Worm (Caenorhabditis elegans): ENCODE data around the gene C09G12.17.

C09G12.17 gene

DNA sequence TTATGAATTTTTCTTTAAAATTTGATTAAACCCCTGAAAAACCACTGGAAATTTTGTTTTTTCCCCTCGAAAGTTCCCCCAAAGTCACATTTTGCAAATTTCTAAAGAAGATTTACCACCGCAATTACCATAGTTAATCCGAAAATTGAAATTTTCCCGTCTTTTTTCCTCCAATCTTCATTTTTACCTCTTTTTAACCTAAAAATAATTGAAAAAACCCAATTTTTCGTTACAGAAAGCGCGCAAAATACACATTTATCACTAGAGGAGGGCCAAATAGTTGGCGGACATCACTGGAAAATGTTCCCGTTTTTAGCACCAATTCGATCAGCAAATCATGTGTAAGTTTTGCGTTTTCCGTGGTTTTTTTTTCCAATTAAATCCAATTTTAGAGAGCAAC is 20.3 kb upstream of the C09G12.17 start, which contains the start of gene unc-33:
Gene unc-33 (plus strand): TSS at position 301 of the 400 bp plus-strand sequence.
- no peak for TF ChIP-seq unc-62 (GFP tag; optimal IDR thresholded peaks at IDR 0.05)

DNA sequence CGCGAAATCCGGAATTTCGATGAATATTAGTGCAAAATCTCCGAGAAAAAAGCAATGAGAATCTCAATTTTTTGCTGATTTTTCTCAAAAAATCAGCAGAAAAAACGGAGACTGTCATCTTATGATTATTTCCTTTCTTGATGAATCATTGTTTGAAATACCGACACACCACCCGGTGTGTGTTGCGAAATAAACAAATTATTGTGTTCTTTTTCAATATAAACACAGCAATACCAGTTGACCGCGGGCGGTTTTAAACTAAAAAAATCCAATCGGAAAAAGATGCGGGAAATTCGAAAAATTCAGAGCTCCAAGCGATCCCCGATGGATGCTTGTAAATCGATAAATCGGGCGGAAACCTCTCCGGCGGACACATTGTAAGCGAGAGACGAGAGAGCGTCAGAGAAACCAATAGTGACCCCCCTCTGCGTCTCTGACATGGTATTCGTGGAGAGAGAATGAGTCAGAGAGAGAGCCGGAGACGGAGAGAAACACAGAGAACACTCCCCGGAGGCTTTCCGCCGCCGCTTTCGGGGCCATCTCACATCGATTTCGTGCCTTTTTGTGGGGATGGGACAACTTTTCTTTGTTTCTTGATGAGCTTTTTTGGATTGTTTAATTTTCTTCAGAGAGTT is 19.3 kb upstream of the C09G12.17 start:
- no peak for TF ChIP-seq unc-62 (GFP tag; optimal IDR thresholded peaks at IDR 0.05)

DNA sequence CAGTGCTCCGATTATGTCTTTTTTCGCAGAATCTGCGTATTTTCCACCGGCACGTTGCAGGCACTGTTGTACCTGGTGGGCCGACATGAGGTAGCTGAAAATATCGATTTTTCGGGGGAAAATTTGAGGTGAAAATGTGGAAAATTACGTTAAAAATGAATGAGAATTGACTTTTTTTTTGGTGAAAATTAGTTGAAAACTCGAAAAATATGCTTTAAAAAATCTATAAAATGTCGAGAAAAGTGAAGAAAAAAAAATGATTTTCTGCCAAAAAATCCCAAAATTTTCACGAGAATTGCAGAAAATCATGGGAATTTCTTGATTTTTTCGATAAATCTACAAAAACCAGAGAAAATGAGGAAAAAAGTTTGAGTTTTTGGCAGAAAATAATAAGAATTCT is 18.2 kb upstream of the C09G12.17 start, which contains the start of gene tsg-101:
Gene tsg-101 (minus strand): TSS at position 101 of the 400 bp plus-strand sequence.
- TF ChIP-seq unc-62 (GFP tag; optimal IDR thresholded peaks at IDR 0.05) = no peak

DNA sequence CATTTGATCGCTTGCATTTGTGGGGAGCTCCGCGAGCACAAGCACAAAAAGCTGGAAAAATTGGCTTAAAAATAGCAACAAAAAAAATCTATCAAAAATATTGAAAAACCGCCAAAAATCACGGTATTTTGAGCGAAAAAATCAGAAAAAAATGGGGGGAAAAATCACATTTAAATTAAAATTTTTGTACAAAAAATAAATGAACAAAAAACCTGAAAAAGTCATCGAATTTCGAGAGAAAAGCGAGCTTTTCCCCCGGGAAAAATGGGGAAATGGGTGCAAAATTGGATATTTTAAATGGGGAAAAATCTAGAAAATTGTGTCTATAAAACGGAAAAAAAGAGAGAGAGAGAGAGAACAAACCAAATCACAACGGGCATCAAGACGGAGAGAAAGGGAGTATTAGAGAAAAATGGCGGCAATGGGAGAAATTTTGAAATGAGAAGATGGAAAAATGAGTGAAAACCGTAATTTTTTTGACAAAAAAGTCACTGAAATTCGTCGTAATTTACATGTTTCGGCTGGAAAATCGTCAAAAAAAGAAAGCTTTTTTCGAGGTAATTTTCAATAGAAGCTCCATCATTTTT is 13.3 kb upstream of the C09G12.17 start, which contains the start of gene ced-10:
Gene ced-10 (minus strand): TSS at position 51 of the 587 bp plus-strand sequence.
- no peak for TF ChIP-seq unc-62 (GFP tag; optimal IDR thresholded peaks at IDR 0.05)

DNA sequence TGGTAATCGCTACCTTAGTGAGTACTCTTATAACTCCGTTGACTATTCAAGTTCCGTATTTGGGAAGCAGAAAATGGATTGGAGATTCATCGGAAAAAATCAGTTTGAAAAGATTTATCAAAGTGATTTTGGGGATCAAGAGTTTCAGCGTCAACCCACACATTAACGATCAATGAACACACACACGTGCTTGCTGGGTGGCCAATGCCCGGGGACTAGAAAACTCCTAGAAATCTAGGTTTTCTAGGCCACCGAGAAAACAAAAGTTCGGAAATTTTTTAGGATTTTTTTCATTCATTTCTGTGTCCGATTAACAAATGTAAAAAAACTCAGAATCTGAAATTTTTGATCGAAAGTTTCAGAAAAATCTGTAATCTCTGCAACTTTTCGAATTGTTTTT is 9.7 kb upstream of the C09G12.17 start:
- no peak for TF ChIP-seq unc-62 (GFP tag; optimal IDR thresholded peaks at IDR 0.05)

DNA sequence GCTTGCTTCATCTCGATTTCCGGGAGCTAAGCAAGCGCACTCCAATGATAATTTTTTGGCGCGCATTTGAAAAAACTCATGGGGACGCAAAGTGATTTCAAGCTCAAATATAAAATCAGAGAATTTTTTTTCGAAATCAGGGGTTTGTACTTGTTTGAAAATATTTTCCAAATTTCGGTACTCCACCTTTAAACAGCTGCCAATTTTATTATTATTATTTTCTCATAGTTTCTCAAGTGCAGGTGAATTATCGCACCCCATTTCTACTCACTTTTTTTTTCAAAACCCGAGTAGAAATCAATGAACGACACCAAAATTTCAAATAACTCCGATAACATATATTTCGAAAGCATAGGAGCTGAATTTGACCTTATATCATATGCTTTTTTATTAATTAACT is 7.9 kb upstream of the C09G12.17 start, which contains the start of gene srz-83:
Gene srz-83 (plus strand): TSS at position 301 of the 400 bp plus-strand sequence.
- no peak for TF ChIP-seq unc-62 (GFP tag; optimal IDR thresholded peaks at IDR 0.05)

DNA sequence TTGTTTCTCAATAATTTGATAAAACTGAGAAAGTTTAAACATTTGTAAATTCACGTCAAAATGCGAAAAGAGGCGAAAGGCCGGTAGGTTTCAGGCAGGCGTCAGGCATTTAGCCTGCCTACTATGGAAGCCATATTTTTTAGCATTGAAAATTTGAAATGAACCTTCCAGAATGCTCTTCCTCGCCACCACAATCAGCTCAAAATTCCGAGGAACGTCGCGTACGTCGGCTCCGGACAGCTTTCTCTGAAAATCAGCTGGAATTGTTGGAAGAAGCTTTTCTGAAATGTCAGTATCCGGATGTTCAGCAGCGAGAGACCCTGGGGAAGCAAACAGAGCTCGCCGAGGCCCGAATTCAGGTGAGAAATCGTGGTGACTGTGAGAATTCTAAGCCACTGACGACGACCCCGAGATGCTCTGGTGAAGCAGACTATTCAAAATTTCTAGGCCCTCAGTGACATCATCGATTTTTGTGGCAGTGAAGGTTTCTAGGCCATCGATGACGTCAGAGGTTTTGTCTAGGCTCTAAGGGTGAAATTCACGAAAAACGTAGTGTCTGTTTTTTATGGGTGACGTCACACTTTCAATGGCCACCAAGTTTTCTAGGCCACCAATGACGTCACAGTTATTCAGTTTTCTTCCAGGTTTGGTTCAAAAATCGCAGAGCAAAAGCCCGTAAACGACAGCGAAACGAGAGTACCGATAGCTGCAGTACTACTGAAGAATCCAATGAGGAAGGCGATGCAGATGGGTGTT is 5.9 kb upstream of the C09G12.17 start:
- no peak for TF ChIP-seq unc-62 (GFP tag; optimal IDR thresholded peaks at IDR 0.05)

DNA sequence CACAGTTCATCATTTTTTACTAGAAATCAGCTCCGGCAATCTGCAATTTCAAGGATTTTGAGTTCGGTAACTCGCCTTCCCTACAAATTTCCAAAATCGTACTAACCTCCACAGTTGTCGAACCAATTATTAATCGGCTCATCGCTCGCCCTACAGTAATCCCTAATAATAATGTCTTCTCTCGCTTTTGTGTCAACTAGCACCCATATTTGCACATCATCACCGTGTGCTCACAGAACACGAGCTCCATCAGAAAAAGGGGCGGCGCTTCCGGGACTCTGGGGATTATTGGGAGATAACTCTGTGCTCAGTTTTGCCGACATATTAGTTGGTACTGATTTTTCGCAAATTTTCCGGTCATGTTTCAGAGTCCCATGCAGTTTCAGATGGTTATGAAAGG is 1.7 kb upstream of the C09G12.17 start, which contains the start of gene ceh-53:
Gene ceh-53 (plus strand): TSS at position 301 of the 400 bp plus-strand sequence.
- no peak for TF ChIP-seq unc-62 (GFP tag; optimal IDR thresholded peaks at IDR 0.05)

DNA sequence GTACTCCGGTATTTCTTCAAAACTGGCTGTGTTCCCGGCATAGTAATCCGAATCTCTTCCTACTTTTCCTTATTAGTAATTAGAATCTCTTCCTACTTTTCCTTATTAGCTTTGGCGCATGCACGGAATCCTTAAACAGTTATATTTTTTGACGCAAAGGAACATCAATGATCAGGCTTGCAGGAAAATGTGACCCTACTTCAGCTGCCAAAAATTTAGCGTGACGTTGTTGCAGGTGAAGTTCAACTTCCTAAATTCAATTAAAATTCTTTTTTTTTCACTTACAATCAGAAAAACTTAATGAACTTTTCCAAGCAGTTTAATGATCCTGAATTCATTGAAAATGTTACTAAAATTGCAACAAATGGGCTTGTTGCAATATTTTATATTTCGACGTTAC is 2.9 kb downstream of the C09G12.17 start, which contains the start of gene srz-79:
Gene srz-79 (plus strand): TSS at position 301 of the 400 bp plus-strand sequence.
- TF ChIP-seq unc-62 (GFP tag; optimal IDR thresholded peaks at IDR 0.05) = no peak

DNA sequence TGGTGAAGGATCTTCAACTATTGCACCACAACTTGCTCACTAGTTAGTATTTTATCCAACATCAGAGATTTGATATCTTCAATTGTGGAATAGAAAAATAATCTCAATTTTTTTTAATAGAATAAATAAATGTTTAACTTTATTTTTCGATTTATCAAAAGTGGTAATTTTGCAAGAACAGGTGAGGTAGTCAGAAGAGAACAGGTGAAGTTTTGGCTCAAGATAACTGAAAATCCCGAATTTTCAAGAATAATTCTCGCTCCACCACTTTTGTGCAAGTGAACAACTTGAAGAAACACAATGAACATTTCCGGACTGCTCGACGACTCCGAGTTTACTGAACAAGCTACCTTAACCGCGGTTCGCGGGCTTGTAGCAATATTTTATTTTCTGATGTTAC is 4.8 kb downstream of the C09G12.17 start, which contains the start of gene srz-78:
Gene srz-78 (plus strand): TSS at position 301 of the 400 bp plus-strand sequence.
- TF ChIP-seq unc-62 (GFP tag; optimal IDR thresholded peaks at IDR 0.05) = no peak

DNA sequence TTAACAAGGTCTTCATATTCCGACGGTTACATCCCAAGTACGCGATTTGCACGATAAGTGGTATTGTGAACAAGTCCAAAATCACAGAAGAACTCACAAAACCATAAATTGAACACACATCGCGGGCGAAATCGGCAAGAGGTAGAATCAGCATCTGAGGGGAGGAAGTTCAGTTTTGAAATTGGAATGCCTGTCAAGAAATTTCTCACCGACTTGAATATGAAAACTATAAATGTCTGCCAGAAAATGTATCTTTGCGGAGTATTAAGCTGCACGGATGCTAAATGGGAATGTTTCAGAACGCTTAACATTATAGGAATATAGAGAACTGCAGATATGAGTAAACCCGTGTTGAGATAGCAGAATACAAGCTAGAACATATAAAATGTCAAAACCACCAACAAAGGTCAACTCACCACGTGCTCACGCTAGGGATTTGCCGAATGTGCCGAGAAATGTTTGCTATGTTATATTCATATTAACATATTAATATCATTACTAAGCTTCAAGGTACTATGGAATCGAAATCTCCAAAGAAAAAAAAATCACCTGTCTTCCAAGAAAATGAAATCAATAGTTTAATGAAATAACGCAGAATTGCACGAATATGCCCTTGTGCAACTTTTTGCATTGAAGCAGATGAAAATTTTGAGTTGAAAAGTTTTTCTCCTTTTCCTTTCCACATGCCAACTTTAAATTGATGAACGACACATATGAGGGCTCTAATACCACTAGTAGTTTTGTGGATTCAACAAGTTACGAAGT is 13.9 kb downstream of the C09G12.17 start, which contains the start of gene srz-82:
Gene srz-82 (plus strand): TSS at position 701 of the 765 bp plus-strand sequence.
- TF ChIP-seq unc-62 (GFP tag; optimal IDR thresholded peaks at IDR 0.05) = no peak

DNA sequence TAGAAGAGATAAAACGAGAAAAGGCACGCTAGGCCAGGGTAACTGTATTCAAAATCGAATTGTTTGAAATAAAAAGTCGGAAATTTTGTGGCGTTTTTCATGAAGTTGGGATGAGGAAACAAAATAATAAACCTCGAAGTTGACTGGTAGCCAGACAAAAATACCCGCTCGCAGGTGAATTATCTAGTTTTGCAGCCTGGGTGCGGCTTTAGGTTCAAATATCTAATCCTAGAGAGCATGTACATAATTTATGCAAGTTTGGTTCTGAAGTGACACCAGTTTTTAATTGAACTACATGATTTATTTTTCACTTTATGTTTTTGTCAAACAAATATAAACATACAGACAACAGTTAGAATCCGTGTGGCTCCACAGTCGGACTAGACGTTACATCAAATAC is 14.5 kb downstream of the C09G12.17 start, which contains the start of gene srz-37:
Gene srz-37 (minus strand): TSS at position 101 of the 400 bp plus-strand sequence.
- TF ChIP-seq unc-62 (GFP tag; optimal IDR thresholded peaks at IDR 0.05) = no peak

DNA sequence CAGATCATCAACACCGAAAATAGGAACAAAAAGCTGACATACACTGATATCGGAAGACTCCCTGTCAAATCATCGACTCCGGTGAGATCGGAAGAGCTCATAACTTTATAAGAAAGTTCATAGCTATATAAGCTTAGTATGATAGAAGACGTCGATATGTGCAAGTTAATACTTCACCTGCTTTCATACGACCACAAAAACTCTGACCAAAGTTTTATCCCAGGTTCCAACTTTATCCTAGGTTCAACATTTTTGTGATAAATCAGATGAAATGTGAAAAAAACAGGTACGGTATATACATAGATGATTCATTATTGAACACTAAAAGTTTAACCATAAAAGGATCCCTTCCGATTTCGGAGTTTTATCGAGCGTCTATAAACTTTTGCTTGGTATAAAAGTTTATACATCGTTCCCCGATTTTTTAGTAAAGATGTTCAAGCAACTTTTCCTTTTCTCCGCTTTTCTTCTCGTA is 17.3 kb downstream of the C09G12.17 start, which contains the start of the genes srz-70 and C09G12.5:
Gene srz-70 (minus strand): TSS at position 101 of the 475 bp plus-strand sequence.
Gene C09G12.5 (plus strand): TSS at position 425 of the 475 bp plus-strand sequence.
- no peak for TF ChIP-seq unc-62 (GFP tag; optimal IDR thresholded peaks at IDR 0.05)

DNA sequence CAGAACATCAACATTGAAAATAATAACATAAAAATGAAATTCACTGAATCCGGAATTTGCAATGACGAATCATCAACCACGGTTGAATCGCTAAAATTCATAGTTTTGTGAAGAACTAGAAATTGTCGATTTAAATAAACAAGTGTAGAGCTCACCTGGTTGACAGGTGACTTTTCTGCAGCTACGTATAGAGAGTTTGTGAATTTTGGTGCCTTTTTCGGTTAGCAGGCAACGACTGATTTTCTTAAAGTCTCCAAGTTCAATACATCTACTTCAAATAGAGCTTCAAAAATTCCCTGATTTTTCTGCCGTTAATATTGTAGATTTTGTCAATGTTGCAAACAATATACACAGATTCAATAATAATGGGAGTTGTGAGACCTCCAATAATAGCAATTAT is 19.1 kb downstream of the C09G12.17 start, which contains the start of gene srz-69:
Gene srz-69 (minus strand): TSS at position 101 of the 400 bp plus-strand sequence.
- TF ChIP-seq unc-62 (GFP tag; optimal IDR thresholded peaks at IDR 0.05) = no peak

DNA sequence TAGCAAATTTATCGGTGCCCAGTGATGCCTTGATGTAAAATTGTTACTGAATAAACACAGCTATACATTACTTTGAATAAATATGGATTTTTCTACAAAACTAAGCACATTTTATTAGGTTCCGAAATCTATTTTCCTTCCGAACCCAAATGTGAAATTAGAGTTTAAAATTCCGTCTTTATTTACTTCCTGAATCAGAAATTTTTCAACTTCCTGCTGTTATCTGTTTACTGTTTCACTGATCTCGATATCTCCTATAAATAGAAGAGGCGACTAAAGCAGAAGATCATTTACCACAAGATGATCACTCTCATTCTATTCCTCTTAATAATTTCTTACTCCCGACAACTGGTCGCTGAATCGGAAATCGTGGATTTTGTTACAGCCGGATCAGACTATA is 26.5 kb downstream of the C09G12.17 start, which contains the start of gene F58E2.2:
Gene F58E2.2 (plus strand): TSS at position 301 of the 400 bp plus-strand sequence.
- TF ChIP-seq unc-62 (GFP tag; optimal IDR thresholded peaks at IDR 0.05) = no peak

All from whole organism, dauer.